Worm (Caenorhabditis elegans): ENCODE results near the gene F39G3.4.

F39G3.4 gene

DNA sequence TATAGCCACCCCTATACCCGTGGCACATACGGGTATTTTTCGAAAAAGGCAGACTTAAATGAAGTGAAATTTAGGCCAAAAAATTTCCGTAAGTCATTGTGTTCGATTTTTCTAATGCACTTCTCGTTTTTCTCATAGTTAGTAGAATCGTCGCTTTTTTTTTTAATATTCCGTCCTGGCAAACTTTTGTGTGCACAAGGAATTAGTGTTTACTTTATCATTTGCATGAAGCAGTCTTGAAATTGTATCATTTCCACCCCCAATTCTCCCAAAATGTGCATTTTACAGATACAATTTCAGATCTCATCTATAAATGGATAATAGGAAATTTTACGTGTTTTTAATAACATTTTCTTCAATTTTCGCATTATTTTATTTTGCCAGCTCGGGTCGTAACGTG, 25.7 kb downstream of the F39G3.4 start, which contains the start of gene C18G1.6:
TSS of gene C18G1.6 (plus strand) at position 301 of the 400 bp plus-strand sequence.
- TF ChIP-seq snpc-4 (tag; optimal IDR thresholded peaks at IDR 0.05) = no peak

DNA sequence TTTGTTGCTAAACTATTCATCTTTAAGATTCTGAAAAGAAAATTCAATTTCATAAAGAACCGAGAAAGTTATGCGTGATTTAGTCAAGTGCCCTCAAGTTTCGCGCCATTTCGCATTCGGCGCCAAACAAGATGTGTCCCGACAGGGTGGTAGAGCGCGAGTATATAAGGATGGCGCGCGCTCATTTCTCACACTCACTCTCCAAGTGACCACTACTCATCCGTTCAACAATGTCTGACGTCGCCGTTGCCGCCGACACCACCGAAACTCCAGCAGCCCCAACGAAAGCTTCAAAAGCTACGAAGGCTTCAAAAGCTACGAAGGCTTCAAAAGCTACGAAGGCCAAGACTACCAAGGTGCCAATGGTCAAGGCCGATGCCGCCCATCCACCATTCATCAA, 29.6 kb downstream of the F39G3.4 start, which contains the start of gene hil-4:
TSS of gene hil-4 (plus strand) at position 191 of the 400 bp plus-strand sequence.
- TF ChIP-seq nhr-28 (tag; optimal IDR thresholded peaks at IDR 0.05) (no peak), nhr-77 (tag; optimal IDR thresholded peaks at IDR 0.05) (no peak), ztf-11 (tag; optimal IDR thresholded peaks at IDR 0.05) (no peak), daf-12 (tag; optimal IDR thresholded peaks at IDR 0.05) (no peak), pqm-1 (tag; optimal IDR thresholded peaks at IDR 0.05) (no peak), ZK546.5 (tag; optimal IDR thresholded peaks at IDR 0.05) (no peak), nhr-23 (tag; optimal IDR thresholded peaks at IDR 0.05) (no peak), nhr-12 (tag; optimal IDR thresholded peaks at IDR 0.05) (no peak), elt-1 (tag; optimal IDR thresholded peaks at IDR 0.05) (no peak), R02D3.7 (tag; optimal IDR thresholded peaks at IDR 0.05) (no peak), elt-3 (tag; optimal IDR thresholded peaks at IDR 0.05) (no peak), eor-1 (tag; optimal IDR thresholded peaks at IDR 0.05) (no peak), mml-1 (tag; optimal IDR thresholded peaks at IDR 0.05) (no peak)

DNA sequence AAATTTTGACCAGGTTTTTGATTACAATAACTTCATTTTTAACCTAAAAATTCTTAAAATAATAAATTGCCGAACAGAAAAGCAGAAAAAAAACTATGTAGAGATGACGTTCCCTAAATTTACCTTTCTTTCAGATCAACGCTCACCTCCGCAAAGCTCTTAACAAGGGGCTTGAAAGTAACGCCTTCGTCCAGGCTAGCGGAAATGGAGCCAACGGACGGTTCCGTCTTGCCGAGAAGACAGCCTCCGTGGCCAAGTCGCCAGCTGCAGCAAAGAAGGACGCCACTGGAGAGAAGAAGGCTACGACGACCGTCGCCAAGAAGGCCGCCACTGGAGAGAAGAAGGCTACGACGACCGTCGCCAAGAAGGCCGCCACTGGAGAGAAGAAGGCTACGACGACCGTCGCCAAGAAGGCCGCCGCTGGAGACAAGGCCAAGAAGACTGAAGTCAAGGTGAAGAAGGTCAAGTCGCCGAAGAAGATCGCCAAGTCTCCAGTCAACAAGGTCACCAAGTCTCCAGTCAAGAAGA, 30.2 kb downstream of the F39G3.4 start:
- TF ChIP-seq R02D3.7 (tag; optimal IDR thresholded peaks at IDR 0.05) = no peak

DNA sequence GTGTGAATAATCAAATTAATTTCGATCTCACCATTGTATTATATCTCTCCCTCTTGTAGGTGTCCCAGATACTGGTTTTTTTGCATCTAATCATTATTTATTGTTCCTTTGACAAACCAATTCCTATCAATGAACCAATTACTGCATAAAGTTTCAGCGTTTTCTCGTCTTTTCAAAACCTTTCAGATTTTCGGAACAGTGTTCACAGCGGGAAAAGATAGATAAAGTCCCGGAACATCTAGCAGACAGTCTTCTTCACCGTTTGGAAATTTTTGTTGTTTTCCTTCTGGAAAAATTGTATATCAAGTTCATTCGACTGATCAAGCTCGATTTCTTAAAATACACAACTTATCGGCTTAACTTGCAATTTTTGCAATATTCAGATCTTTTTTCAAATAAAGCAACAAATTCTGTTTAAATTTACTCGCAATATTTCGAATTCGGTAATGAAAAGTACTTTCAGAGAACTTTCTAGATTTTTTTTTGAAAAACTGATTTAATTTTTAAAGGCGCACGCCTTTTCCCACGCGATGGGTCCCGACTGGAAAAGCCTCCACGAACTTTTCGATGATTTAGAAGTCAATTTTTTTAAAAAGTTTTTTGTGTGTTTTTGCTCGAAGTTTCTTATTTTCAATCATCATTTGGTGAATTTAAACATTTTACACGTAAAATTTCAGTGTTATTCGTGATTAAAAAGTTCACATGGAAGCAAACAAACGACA, 30.9 kb downstream of the F39G3.4 start, which contains the start of gene pgl-3:
TSS of gene pgl-3 (plus strand) at position 672 of the 722 bp plus-strand sequence.
- no peak for TF ChIP-seq nhr-23 (tag; optimal IDR thresholded peaks at IDR 0.05)
- no peak for TF ChIP-seq ceh-82 (tag; optimal IDR thresholded peaks at IDR 0.05)
- TF ChIP-seq elt-3 (tag; optimal IDR thresholded peaks at IDR 0.05) = no peak
- no peak for TF ChIP-seq nfya-1 (tag; optimal IDR thresholded peaks at IDR 0.05; ENCODE audit: insufficient read depth)
- no peak for TF ChIP-seq nhr-76 (tag; optimal IDR thresholded peaks at IDR 0.05)

DNA sequence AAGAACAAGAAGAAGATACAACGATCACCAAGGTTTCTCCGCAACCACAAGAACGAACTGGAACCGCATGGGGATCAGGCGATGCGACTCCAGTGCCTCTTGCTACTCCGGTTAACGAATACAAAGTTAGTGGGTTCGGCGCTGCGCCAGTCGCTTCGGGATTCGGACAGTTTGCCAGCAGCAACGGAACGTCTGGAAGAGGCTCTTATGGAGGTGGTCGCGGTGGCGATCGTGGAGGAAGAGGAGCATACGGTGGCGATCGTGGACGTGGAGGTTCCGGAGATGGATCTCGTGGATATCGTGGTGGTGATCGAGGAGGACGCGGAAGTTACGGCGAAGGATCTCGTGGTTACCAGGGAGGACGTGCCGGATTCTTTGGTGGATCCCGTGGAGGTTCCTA, 33.5 kb downstream of the F39G3.4 start:
- TF ChIP-seq egl-27 (tag; optimal IDR thresholded peaks at IDR 0.05) (no peak), nhr-43 (tag; optimal IDR thresholded peaks at IDR 0.05; ENCODE audit: poor library complexity, severe bottlenecking) (no peak), ceh-82 (tag; optimal IDR thresholded peaks at IDR 0.05) (no peak), mml-1 (tag; optimal IDR thresholded peaks at IDR 0.05) (no peak), nhr-77 (tag; optimal IDR thresholded peaks at IDR 0.05) (no peak), lin-39 (tag; optimal IDR thresholded peaks at IDR 0.05) (no peak)

DNA sequence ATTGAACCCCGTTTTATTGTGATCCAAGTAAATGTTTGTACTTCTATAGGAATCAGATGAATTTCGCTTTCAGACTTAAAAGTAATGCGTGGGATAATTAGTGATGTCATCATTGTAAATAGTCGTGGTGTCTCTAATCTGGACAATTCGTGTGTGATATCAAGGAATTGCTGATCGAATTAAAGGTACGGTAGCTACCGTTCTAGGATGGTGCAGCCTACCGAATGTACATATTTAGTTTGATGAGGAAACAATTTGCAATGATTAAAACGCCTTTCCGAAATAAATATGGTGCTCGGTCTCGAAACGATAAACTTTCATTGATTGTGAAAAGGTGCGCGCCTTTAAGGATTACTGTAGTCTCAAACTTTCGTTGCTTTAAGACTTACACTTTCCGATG, 34.0 kb downstream of the F39G3.4 start:
- TF ChIP-seq ZK546.5 (tag; optimal IDR thresholded peaks at IDR 0.05) (no peak), nhr-23 (tag; optimal IDR thresholded peaks at IDR 0.05) (no peak), ztf-4 (tag; optimal IDR thresholded peaks at IDR 0.05) (no peak), aly-2 (tag; optimal IDR thresholded peaks at IDR 0.05) (no peak), fos-1 (tag; optimal IDR thresholded peaks at IDR 0.05) (no peak), lsy-12 (tag; optimal IDR thresholded peaks at IDR 0.05) (no peak), elt-1 (tag; optimal IDR thresholded peaks at IDR 0.05) (no peak), daf-12 (tag; optimal IDR thresholded peaks at IDR 0.05) (no peak), mdl-1 (tag; optimal IDR thresholded peaks at IDR 0.05) (no peak), elt-3 (tag; optimal IDR thresholded peaks at IDR 0.05) (no peak), unc-62 (GFP tag; optimal IDR thresholded peaks at IDR 0.05) (no peak), sea-2 (GFP tag; optimal IDR thresholded peaks at IDR 0.05) (no peak), ceh-28 (tag; optimal IDR thresholded peaks at IDR 0.05) (no peak), snpc-4 (tag; optimal IDR thresholded peaks at IDR 0.05) (no peak), lin-39 (tag; optimal IDR thresholded peaks at IDR 0.05) (no peak), nhr-237 (tag; optimal IDR thresholded peaks at IDR 0.05) (no peak), nhr-11 (tag; optimal IDR thresholded peaks at IDR 0.05) (no peak), ceh-82 (tag; optimal IDR thresholded peaks at IDR 0.05) (no peak), egl-27 (tag; optimal IDR thresholded peaks at IDR 0.05) (no peak), elt-2 (tag; optimal IDR thresholded peaks at IDR 0.05) (no peak)
